Fruit fly (Drosophila melanogaster) whole organism, embryonic: ENCODE measurements around the gene Polr3E.

Source experiments
- Ada2b ChIP-seq: fragments of 200-800 bp; sonication (Bioruptor generic); IDR thresholded peaks from 2 replicates; pipeline ENCODE4 v1.3.6; 2022; ENCODE audit warnings: missing biosample characterization, missing genetic modification characterization
- Adf1 ChIP-seq: fragments of 200-800 bp; sonication (Bioruptor generic); IDR thresholded peaks from 2 replicates; pipeline ENCODE4 v1.3.6; 2022; ENCODE audit warnings: missing biosample characterization, missing genetic modification characterization
- CG12155 ChIP-seq: fragments of 200-800 bp; sonication (Bioruptor generic); optimal IDR thresholded peaks from 3 replicates; lab custom pipeline; 2016; ENCODE audit warnings: missing biosample characterization, missing genetic modification characterization
- CG12769 ChIP-seq: fragments of 200-800 bp; sonication (Bioruptor generic); optimal IDR thresholded peaks from 2 replicates; lab custom pipeline; 2019; ENCODE audit warnings: missing biosample characterization, mild to moderate bottlenecking, missing genetic modification characterization, moderate library complexity
- CG13894 ChIP-seq: fragments of 200-800 bp; sonication (Bioruptor generic); optimal IDR thresholded peaks from 3 replicates; lab custom pipeline; 2018; ENCODE audit warnings: missing biosample characterization, mild to moderate bottlenecking, missing genetic modification characterization, moderate library complexity
- CG17385 ChIP-seq: fragments of 200-800 bp; sonication (Bioruptor generic); optimal IDR thresholded peaks from 3 replicates; lab custom pipeline; 2018; ENCODE audit warnings: missing biosample characterization, mild to moderate bottlenecking, missing genetic modification characterization
- CG17568 ChIP-seq: fragments of 200-800 bp; sonication (Bioruptor generic); optimal IDR thresholded peaks from 2 replicates; lab custom pipeline; 2018; ENCODE audit warnings: missing biosample characterization, mild to moderate bottlenecking, missing genetic modification characterization, moderate library complexity
- CG1832 ChIP-seq: fragments of 200-800 bp; sonication (Bioruptor generic); optimal IDR thresholded peaks from 2 replicates; lab custom pipeline; 2017; ENCODE audit warnings: missing biosample characterization, mild to moderate bottlenecking, missing genetic modification characterization, inconsistent platforms
- CG18599 ChIP-seq: fragments of 200-800 bp; sonication (Bioruptor generic); optimal IDR thresholded peaks from 3 replicates; lab custom pipeline; 2017; ENCODE audit warnings: missing biosample characterization, missing genetic modification characterization, mild to moderate bottlenecking, moderate library complexity, missing genetic modification reagents
- CG2199 ChIP-seq: fragments of 200-800 bp; sonication (Bioruptor generic); IDR thresholded peaks from 3 replicates; pipeline ENCODE4 v1.3.6; 2022; ENCODE audit warnings: missing biosample characterization, missing genetic modification characterization
- CG31224 ChIP-seq: fragments of 200-800 bp; sonication (Bioruptor generic); IDR thresholded peaks from 2 replicates; pipeline ENCODE4 v1.3.6; 2022; ENCODE audit warnings: missing biosample characterization, missing genetic modification characterization
- CG3163 ChIP-seq: fragments of 200-800 bp; sonication (Bioruptor generic); optimal IDR thresholded peaks from 3 replicates; lab custom pipeline; 2016; ENCODE audit warnings: missing biosample characterization, missing genetic modification characterization
- CG34422 ChIP-seq: fragments of 200-800 bp; sonication (Bioruptor generic); IDR thresholded peaks from 3 replicates; pipeline ENCODE4 v1.3.6; 2022; ENCODE audit warnings: missing biosample characterization, missing genetic modification characterization
- CG4360 ChIP-seq: fragments of 200-800 bp; sonication (Bioruptor generic); IDR thresholded peaks from 2 replicates; pipeline ENCODE4 v1.3.6; 2022; ENCODE audit warnings: missing biosample characterization, missing genetic modification characterization
- CG4424 ChIP-seq: fragments of 200-800 bp; sonication (Bioruptor generic); optimal IDR thresholded peaks from 3 replicates; lab custom pipeline; 2016; ENCODE audit warnings: missing biosample characterization, missing genetic modification characterization
- CG6254 ChIP-seq: fragments of 200-800 bp; sonication (Bioruptor generic); optimal IDR thresholded peaks from 3 replicates; lab custom pipeline; 2017; ENCODE audit warnings: mild to moderate bottlenecking, missing biosample characterization, missing genetic modification reagents, missing genetic modification characterization
- CG7786 ChIP-seq: fragments of 200-800 bp; sonication (Bioruptor generic); optimal IDR thresholded peaks from 2 replicates; lab custom pipeline; 2016; ENCODE audit warnings: missing biosample characterization, missing genetic modification characterization
- CG8290 ChIP-seq, 3 experiments: fragments of 200-800 bp; sonication (Bioruptor generic); optimal IDR thresholded peaks; 2 replicates each; lab custom pipeline; 2016 to 2019; ENCODE audit warnings: missing biosample characterization in 3 of 3, missing genetic modification characterization in 3 of 3, mild to moderate bottlenecking in 2 of 3, moderate library complexity in 1 of 3
- CrebB ChIP-seq: fragments of 200-800 bp; sonication (Bioruptor generic); optimal IDR thresholded peaks from 3 replicates; lab custom pipeline; 2018; ENCODE audit warnings: missing biosample characterization, mild to moderate bottlenecking, missing genetic modification characterization
- Deaf1 ChIP-seq: fragments of 200-800 bp; optimal IDR thresholded peaks from 3 replicates; lab custom pipeline; 2019; ENCODE audit warnings: missing biosample characterization, mild to moderate bottlenecking, missing genetic modification characterization, moderate library complexity
- Dll ChIP-seq: fragments of 200-800 bp; sonication (Bioruptor generic); IDR thresholded peaks from 4 replicates; pipeline ENCODE4 v1.3.6; 2022; ENCODE audit warnings: missing biosample characterization, missing genetic modification characterization; ENCODE audit not compliant: partially characterized antibody
- Doc3 ChIP-seq: fragments of 200-800 bp; sonication (Bioruptor generic); IDR thresholded peaks from 3 replicates; pipeline ENCODE4 v1.3.6; 2022; ENCODE audit warnings: missing biosample characterization, missing genetic modification characterization; ENCODE audit not compliant: partially characterized antibody
- Drgx ChIP-seq: fragments of 200-800 bp; sonication (Bioruptor generic); IDR thresholded peaks from 2 replicates; pipeline ENCODE4 v1.3.6; 2022; ENCODE audit warnings: missing biosample characterization, missing genetic modification characterization
- H15 ChIP-seq: fragments of 200-800 bp; sonication (Bioruptor generic); IDR thresholded peaks from 3 replicates; pipeline ENCODE4 v1.3.6; 2022; ENCODE audit warnings: missing biosample characterization, missing genetic modification characterization
- Hey ChIP-seq: fragments of 200-800 bp; sonication (Bioruptor generic); optimal IDR thresholded peaks from 3 replicates; lab custom pipeline; 2018; ENCODE audit warnings: missing biosample characterization, mild to moderate bottlenecking, missing genetic modification characterization
- MESR4 ChIP-seq: fragments of 200-800 bp; sonication (Bioruptor generic); optimal IDR thresholded peaks from 2 replicates; lab custom pipeline; 2018; ENCODE audit warnings: missing biosample characterization, mild to moderate bottlenecking, missing genetic modification characterization, moderate library complexity
- Mrtf ChIP-seq: fragments of 200-800 bp; sonication (Bioruptor generic); IDR thresholded peaks from 3 replicates; pipeline ENCODE4 v1.3.6; 2022; ENCODE audit warnings: missing biosample characterization, missing genetic modification characterization
- Trl ChIP-seq, 3 experiments: fragments of >200 bp in 2 of 3; fragments of 200-800 bp in 1 of 3; sonication (Bioruptor generic) in 1 of 3; optimal IDR thresholded peaks; 2 replicates in 1 of 3; 3 replicates in 2 of 3; lab custom pipeline; 2016 to 2017; ENCODE audit warnings: missing biosample characterization in 1 of 3, missing genetic modification characterization in 1 of 3
- abd-A ChIP-seq: fragments of 200-800 bp; sonication (Bioruptor generic); optimal IDR thresholded peaks from 3 replicates; lab custom pipeline; 2019; ENCODE audit warnings: missing biosample characterization, mild to moderate bottlenecking, missing genetic modification characterization, moderate library complexity
- bsh ChIP-seq, 2 experiments: fragments of 200-800 bp; sonication (Bioruptor generic); optimal IDR thresholded peaks; 2 replicates each; lab custom pipeline; 2017 to 2018; ENCODE audit warnings: mild to moderate bottlenecking in 2 of 2, missing biosample characterization in 2 of 2, missing genetic modification characterization in 2 of 2, moderate library complexity in 1 of 2
- cg ChIP-seq: fragments of 200-800 bp; sonication (Bioruptor generic); optimal IDR thresholded peaks from 3 replicates; lab custom pipeline; 2019; ENCODE audit warnings: missing biosample characterization, mild to moderate bottlenecking, missing genetic modification characterization, moderate library complexity
- chinmo ChIP-seq: fragments of 200-800 bp; sonication (Bioruptor generic); IDR thresholded peaks from 4 replicates; pipeline ENCODE4 v1.3.6; 2022; ENCODE audit warnings: missing biosample characterization, missing genetic modification characterization; ENCODE audit not compliant: partially characterized antibody
- croc ChIP-seq: fragments of 200-800 bp; sonication (Bioruptor generic); conservative IDR thresholded peaks from 3 replicates; pipeline ENCODE4 v1.3.6; 2022; ENCODE audit warnings: missing biosample characterization, missing genetic modification characterization
- crol ChIP-seq: fragments of 200-800 bp; sonication (Bioruptor generic); IDR thresholded peaks from 2 replicates; pipeline ENCODE4 v1.3.6; 2022; ENCODE audit warnings: missing biosample characterization, missing genetic modification characterization
- grn ChIP-seq: fragments of 200-800 bp; sonication (Bioruptor generic); optimal IDR thresholded peaks from 3 replicates; lab custom pipeline; 2017; ENCODE audit warnings: missing biosample characterization, missing genetic modification characterization
- kni ChIP-seq: fragments of 200-800 bp; sonication (Bioruptor generic); optimal IDR thresholded peaks from 3 replicates; lab custom pipeline; 2017; ENCODE audit warnings: mild to moderate bottlenecking, missing biosample characterization, missing genetic modification reagents, missing genetic modification characterization
- pros ChIP-seq: fragments of 200-800 bp; sonication (Bioruptor generic); optimal IDR thresholded peaks from 3 replicates; lab custom pipeline; 2019; ENCODE audit warnings: missing biosample characterization, mild to moderate bottlenecking, missing genetic modification characterization, moderate library complexity
- psq ChIP-seq: fragments of 200-800 bp; sonication (Bioruptor generic); optimal IDR thresholded peaks from 2 replicates; lab custom pipeline; 2017; ENCODE audit warnings: missing biosample characterization, missing genetic modification characterization
- rib ChIP-seq: fragments of 200-800 bp; sonication (Bioruptor generic); IDR thresholded peaks from 2 replicates; pipeline ENCODE4 v1.3.6; 2022; ENCODE audit warnings: missing biosample characterization, missing genetic modification characterization
- salm ChIP-seq: fragments of 200-800 bp; sonication (Bioruptor generic); optimal IDR thresholded peaks from 2 replicates; lab custom pipeline; 2018; ENCODE audit warnings: missing biosample characterization, mild to moderate bottlenecking, missing genetic modification characterization
- sd ChIP-seq: fragments of 200-800 bp; sonication (Bioruptor generic); optimal IDR thresholded peaks from 3 replicates; lab custom pipeline; 2018; ENCODE audit warnings: missing biosample characterization, mild to moderate bottlenecking, missing genetic modification characterization, moderate library complexity
- sens ChIP-seq: fragments of 200-800 bp; sonication (Bioruptor generic); peaks from one replicate; lab custom pipeline; 2016; ENCODE audit warnings: missing biosample characterization, missing genetic modification characterization
- shn ChIP-seq: fragments of 200-800 bp; sonication (Bioruptor generic); optimal IDR thresholded peaks from 3 replicates; lab custom pipeline; 2016; ENCODE audit warnings: missing biosample characterization, missing genetic modification characterization
- sim ChIP-seq: fragments of 200-800 bp; sonication (Bioruptor generic); IDR thresholded peaks from 2 replicates; pipeline ENCODE4 v1.3.6; 2022; ENCODE audit warnings: missing biosample characterization, missing genetic modification characterization
- sqz ChIP-seq: fragments of 200-800 bp; sonication (Bioruptor generic); optimal IDR thresholded peaks from 3 replicates; lab custom pipeline; 2018; ENCODE audit warnings: missing biosample characterization, mild to moderate bottlenecking, missing genetic modification characterization
- sr ChIP-seq: fragments of 200-800 bp; sonication (Bioruptor generic); IDR thresholded peaks from 3 replicates; pipeline ENCODE4 v1.3.6; 2022; ENCODE audit warnings: missing biosample characterization, missing genetic modification characterization
- sug ChIP-seq: fragments of 200-800 bp; optimal IDR thresholded peaks from 2 replicates; lab custom pipeline; 2019; ENCODE audit warnings: missing biosample characterization, mild to moderate bottlenecking, missing genetic modification characterization, moderate library complexity
- z ChIP-seq: fragments of 200-800 bp; sonication (Bioruptor generic); IDR thresholded peaks from 3 replicates; pipeline ENCODE4 v1.3.6; 2022; ENCODE audit warnings: missing biosample characterization, missing genetic modification characterization

Gene Polr3E

dm6 chr3L:21014516-21014945, 17.1 kb upstream of the Polr3E start:
- 0 out of 3 replicates have a peak, but pooled peaks have one; percentile 33 for TF ChIP-seq CG2199 (GFP tag; lab: Robert Waterston, UW)
- TF ChIP-seq rib, result peak; percentile 60
- TF ChIP-seq pros (GFP tag; lab: Kevin White, UChicago), result peak; percentile 78
- TF ChIP-seq CrebB (tag; lab: Kevin White, UChicago), result no peak
- TF ChIP-seq cg (GFP tag; lab: Kevin White, UChicago), result peak; percentile 73
- TF ChIP-seq z (GFP tag; lab: Robert Waterston, UW), result no peak
- TF ChIP-seq sr (GFP tag; lab: Robert Waterston, UW), result peak; percentile 45; the same call in 2 of the 3 replicates
- TF ChIP-seq Dll (GFP tag; lab: Robert Waterston, UW), result 0 out of 4 replicates have a peak, but pooled peaks have one; percentile 14
- peak; percentile 5 for TF ChIP-seq sens (GFP tag; lab: Kevin White, UChicago)
- peak; percentile 31; the same call in 1 of the 2 replicates for TF ChIP-seq Adf1 (GFP tag; lab: Robert Waterston, UW)
- peak; percentile 22 for TF ChIP-seq CG13894 (tag; lab: Kevin White, UChicago)
- TF ChIP-seq Deaf1 (tag; lab: Kevin White, UChicago), result peak; percentile 45
- no peak for TF ChIP-seq CG18599
- peak; percentile 83 for TF ChIP-seq CG3163 (GFP tag; lab: Kevin White, UChicago)
- peak; percentile 97 for TF ChIP-seq sd (tag; lab: Kevin White, UChicago)
- TF ChIP-seq CG12155, result peak; percentile 77
- no peak for TF ChIP-seq MESR4 (GFP tag; lab: Kevin White, UChicago)
- peak; percentile 39 for TF ChIP-seq grn (GFP tag; lab: Kevin White, UChicago)
- peak; percentile 22 for TF ChIP-seq sqz
- TF ChIP-seq crol (GFP tag; lab: Robert Waterston, UW), result peak; percentile 64; the same call in 1 of the 2 replicates
- TF ChIP-seq shn (GFP tag; lab: Kevin White, UChicago), result peak; percentile 24
- no peak for TF ChIP-seq CG7786 (GFP tag; lab: Kevin White, UChicago)
- TF ChIP-seq kni (GFP tag; lab: Kevin White, UChicago), result peak; percentile 18
- peak; percentile 79; the same call in 2 of the 4 replicates for TF ChIP-seq chinmo
- TF ChIP-seq CG8290 (GFP tag; optimal IDR thresholded peaks at IDR 0.05; lab: Kevin White, UChicago), result no peak
- TF ChIP-seq CG8290 (tag; optimal IDR thresholded peaks at IDR 0.05; lab: Kevin White, UChicago), result peak in 1 of 2 experiments; percentile 32
- TF ChIP-seq CG6254 (GFP tag; lab: Kevin White, UChicago), result no peak
- TF ChIP-seq CG12769 (tag; lab: Kevin White, UChicago), result peak; percentile 66
- 0 out of 3 replicates have a peak, but pooled peaks have one; percentile 14 for TF ChIP-seq CG34422 (GFP tag; lab: Robert Waterston, UW)
- peak; percentile 34 to 83 for TF ChIP-seq Trl (optimal IDR thresholded peaks at IDR 0.05; lab: Kevin White, UChicago)
- TF ChIP-seq Trl (GFP tag; optimal IDR thresholded peaks at IDR 0.05; lab: Kevin White, UChicago), result no peak
- peak; percentile 66 for TF ChIP-seq Drgx (GFP tag; lab: Robert Waterston, UW)
- TF ChIP-seq abd-A, result peak; percentile 3
- TF ChIP-seq sug, result peak; percentile 28
- no peak for TF ChIP-seq bsh (GFP tag; optimal IDR thresholded peaks at IDR 0.05; lab: Kevin White, UChicago)

dm6 chr3L:21023364-21023763, 8.3 kb upstream of the Polr3E start:
- TF ChIP-seq Hey (tag; lab: Kevin White, UChicago), result no peak
- TF ChIP-seq chinmo, result peak; percentile 59; the same call in 1 of the 4 replicates
- TF ChIP-seq CG12769 (tag; lab: Kevin White, UChicago), result peak; percentile 36
- no peak for TF ChIP-seq CG17568 (GFP tag; lab: Kevin White, UChicago)
- TF ChIP-seq Ada2b (GFP tag; lab: Robert Waterston, UW), result no peak
- TF ChIP-seq CG4424 (GFP tag; lab: Kevin White, UChicago), result no peak
- TF ChIP-seq rib, result peak; percentile 23; the same call in 1 of the 2 replicates
- peak; percentile 74 for TF ChIP-seq psq (GFP tag; lab: Kevin White, UChicago)
- no peak for TF ChIP-seq sim (GFP tag; lab: Robert Waterston, UW)
- TF ChIP-seq Mrtf (GFP tag; lab: Robert Waterston, UW), result no peak
- TF ChIP-seq Doc3 (GFP tag; lab: Robert Waterston, UW), result no peak
- TF ChIP-seq CG31224 (GFP tag; lab: Robert Waterston, UW), result no peak
- peak; percentile 68 for TF ChIP-seq kni (GFP tag; lab: Kevin White, UChicago)
- no peak for TF ChIP-seq salm (tag; lab: Kevin White, UChicago)
- peak; percentile 63 for TF ChIP-seq CG1832
- peak; percentile 85 for TF ChIP-seq CG12155
- no peak for TF ChIP-seq H15 (GFP tag; lab: Robert Waterston, UW)
- TF ChIP-seq croc, result no peak
- TF ChIP-seq CG4360 (GFP tag; lab: Robert Waterston, UW), result 0 out of 2 replicates have a peak, but pooled peaks have one; percentile 18
- TF ChIP-seq CG17385, result peak; percentile 28
- TF ChIP-seq Dll (GFP tag; lab: Robert Waterston, UW), result 0 out of 4 replicates have a peak, but pooled peaks have one; percentile 20
